Worm (Caenorhabditis elegans): ENCODE measurements around the gene clec-174.

The clec-174 gene

ce11 chrIV:3899719-3900554, 41.6 kb downstream of the clec-174 start, which contains the start of gene srz-62:
Gene srz-62 (plus strand): TSS chrIV:3900504.
- TF ChIP-seq bed-3 (GFP tag; optimal IDR thresholded peaks at IDR 0.05) (no peak), mep-1 (tag; optimal IDR thresholded peaks at IDR 0.05) (no peak), zip-8 (tag; optimal IDR thresholded peaks at IDR 0.05) (no peak), nhr-237 (tag; optimal IDR thresholded peaks at IDR 0.05) (no peak), sptf-1 (tag; optimal IDR thresholded peaks at IDR 0.05) (no peak), ceh-83 (GFP tag; optimal IDR thresholded peaks at IDR 0.05) (no peak), lsy-2 (tag; optimal IDR thresholded peaks at IDR 0.05) (no peak), sem-2 (GFP tag; optimal IDR thresholded peaks at IDR 0.05) (no peak), nhr-2 (tag; optimal IDR thresholded peaks at IDR 0.05) (no peak), nhr-28 (tag; optimal IDR thresholded peaks at IDR 0.05) (no peak), ztf-11 (tag; optimal IDR thresholded peaks at IDR 0.05) (no peak), elt-1 (tag; optimal IDR thresholded peaks at IDR 0.05; ENCODE audit: borderline replicate concordance, insufficient read depth) (no peak)

ce11 chrIV:3894770-3895169, 46.7 kb downstream of the clec-174 start, which contains the start of gene dct-8:
Gene dct-8 (plus strand): TSS chrIV:3895070.
- TF ChIP-seq ceh-83 (GFP tag; optimal IDR thresholded peaks at IDR 0.05), result no peak
- no peak for TF ChIP-seq blmp-1 (tag; optimal IDR thresholded peaks at IDR 0.05)
- no peak for TF ChIP-seq bed-3 (GFP tag; optimal IDR thresholded peaks at IDR 0.05)
- TF ChIP-seq pha-4 (tag; optimal IDR thresholded peaks at IDR 0.05), result no peak
- no peak for TF ChIP-seq unc-120 (tag; optimal IDR thresholded peaks at IDR 0.05; ENCODE audit: poor library complexity, severe bottlenecking)
- TF ChIP-seq lin-13 (tag; optimal IDR thresholded peaks at IDR 0.05), result no peak
- no peak for TF ChIP-seq ham-2 (GFP tag; optimal IDR thresholded peaks at IDR 0.05)
- no peak for TF ChIP-seq unc-62 (GFP tag; optimal IDR thresholded peaks at IDR 0.05)
- TF ChIP-seq mab-5 (tag; optimal IDR thresholded peaks at IDR 0.05), result no peak
- no peak for TF ChIP-seq unc-39 (tag; optimal IDR thresholded peaks at IDR 0.05)
- TF ChIP-seq ztf-11 (tag; optimal IDR thresholded peaks at IDR 0.05), result no peak
- no peak for TF ChIP-seq hlh-1 (tag; optimal IDR thresholded peaks at IDR 0.05)
- no peak for TF ChIP-seq cnd-1 (tag; optimal IDR thresholded peaks at IDR 0.05)

ce11 chrIV:3894004-3894480, 47.5 kb downstream of the clec-174 start, which contains the start of gene F56D6.8:
Gene F56D6.8 (minus strand): TSS chrIV:3894430.
- TF ChIP-seq hlh-1 (tag; optimal IDR thresholded peaks at IDR 0.05), result no peak
- TF ChIP-seq cnd-1 (tag; optimal IDR thresholded peaks at IDR 0.05), result no peak
- no peak for TF ChIP-seq sptf-1 (tag; optimal IDR thresholded peaks at IDR 0.05)
- TF ChIP-seq ztf-11 (tag; optimal IDR thresholded peaks at IDR 0.05), result no peak
- no peak for TF ChIP-seq elt-1 (tag; optimal IDR thresholded peaks at IDR 0.05; ENCODE audit: borderline replicate concordance, insufficient read depth)
- TF ChIP-seq ceh-43 (GFP tag; optimal IDR thresholded peaks at IDR 0.05), result no peak
- TF ChIP-seq unc-120 (tag; optimal IDR thresholded peaks at IDR 0.05; ENCODE audit: poor library complexity, severe bottlenecking), result no peak
- TF ChIP-seq nhr-2 (tag; optimal IDR thresholded peaks at IDR 0.05), result no peak
- no peak for TF ChIP-seq ceh-39 (tag; optimal IDR thresholded peaks at IDR 0.05)
- TF ChIP-seq zip-8 (tag; optimal IDR thresholded peaks at IDR 0.05), result no peak
- no peak for TF ChIP-seq nhr-76 (tag; optimal IDR thresholded peaks at IDR 0.05)
- TF ChIP-seq elt-3 (tag; optimal IDR thresholded peaks at IDR 0.05), result no peak
- no peak for TF ChIP-seq blmp-1 (tag; optimal IDR thresholded peaks at IDR 0.05)

DNA sequence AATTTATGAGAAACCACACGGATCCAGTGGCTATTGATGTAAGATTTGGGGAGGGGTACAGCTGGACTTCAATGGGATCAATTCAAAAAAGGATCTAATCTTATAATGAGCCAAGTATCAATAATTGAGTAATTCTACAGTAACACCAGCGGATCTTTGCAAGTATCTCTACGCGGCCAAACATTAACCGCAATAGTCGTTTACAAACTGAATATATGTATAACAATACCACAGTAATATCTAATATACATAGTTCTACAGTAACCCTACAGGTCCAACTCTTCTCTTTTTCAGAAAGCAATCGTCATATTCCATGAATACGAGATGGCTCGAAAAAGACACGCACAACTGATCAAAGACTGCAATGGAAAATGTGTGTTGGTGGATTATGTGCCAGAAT, 49.5 kb downstream of the clec-174 start, which contains the start of gene F56D6.9:
Gene F56D6.9, plus strand, starts transcription at position 301 of the 400 bp plus-strand sequence.
- no peak for TF ChIP-seq bed-3 (GFP tag; optimal IDR thresholded peaks at IDR 0.05)
- TF ChIP-seq nhr-28 (tag; optimal IDR thresholded peaks at IDR 0.05), result no peak
- TF ChIP-seq lsy-2 (tag; optimal IDR thresholded peaks at IDR 0.05), result no peak
- TF ChIP-seq sem-2 (GFP tag; optimal IDR thresholded peaks at IDR 0.05), result no peak
- no peak for TF ChIP-seq ces-1 (GFP tag; optimal IDR thresholded peaks at IDR 0.05)
- no peak for TF ChIP-seq unc-120 (tag; optimal IDR thresholded peaks at IDR 0.05; ENCODE audit: poor library complexity, severe bottlenecking)
- TF ChIP-seq lin-13 (tag; optimal IDR thresholded peaks at IDR 0.05), result no peak
- TF ChIP-seq hlh-1 (tag; optimal IDR thresholded peaks at IDR 0.05), result no peak
- TF ChIP-seq unc-39 (tag; optimal IDR thresholded peaks at IDR 0.05), result no peak
- no peak for TF ChIP-seq ham-2 (GFP tag; optimal IDR thresholded peaks at IDR 0.05)
- TF ChIP-seq nhr-76 (tag; optimal IDR thresholded peaks at IDR 0.05), result no peak
- no peak for TF ChIP-seq pha-4 (tag; optimal IDR thresholded peaks at IDR 0.05)
- no peak for TF ChIP-seq cnd-1 (tag; optimal IDR thresholded peaks at IDR 0.05)
- no peak for TF ChIP-seq drap-1 (GFP tag; optimal IDR thresholded peaks at IDR 0.05)
- TF ChIP-seq mab-5 (tag; optimal IDR thresholded peaks at IDR 0.05), result no peak
- TF ChIP-seq ceh-43 (GFP tag; optimal IDR thresholded peaks at IDR 0.05), result no peak

Data from whole organism, mixed stage, embryonic.